Fruit fly (Drosophila melanogaster) whole organism, prepupa: ENCODE data around the gene CG2691.

Experiments
- Blimp-1 ChIP-seq: fragments of 200-800 bp; sonication (Bioruptor generic); optimal IDR thresholded peaks from 3 replicates; lab custom pipeline; 2017; ENCODE audit warnings: missing biosample characterization, missing genetic modification characterization, mild to moderate bottlenecking, moderate library complexity, missing genetic modification reagents
- CG10631 ChIP-seq: fragments of 200-800 bp; sonication (Bioruptor generic); optimal IDR thresholded peaks from 2 replicates; lab custom pipeline; 2016; ENCODE audit warnings: missing biosample characterization, missing genetic modification characterization
- CG10669 ChIP-seq: fragments of 200-800 bp; sonication (Bioruptor generic); optimal IDR thresholded peaks from 3 replicates; lab custom pipeline; 2018; ENCODE audit warnings: missing biosample characterization, mild to moderate bottlenecking, missing genetic modification characterization, moderate library complexity
- CG11294 ChIP-seq: fragments of 200-800 bp; sonication (Bioruptor generic); IDR thresholded peaks from 2 replicates; pipeline ENCODE4 v1.3.6; 2022; ENCODE audit warnings: missing biosample characterization, missing genetic modification characterization
- CG11902 ChIP-seq: fragments of 200-800 bp; sonication (Bioruptor generic); optimal IDR thresholded peaks from 3 replicates; lab custom pipeline; 2016; ENCODE audit warnings: missing biosample characterization, missing genetic modification characterization
- CG15336 ChIP-seq: fragments of 200-800 bp; sonication (Bioruptor generic); IDR thresholded peaks from 2 replicates; pipeline ENCODE4 v1.3.6; 2022; ENCODE audit warnings: missing biosample characterization, missing genetic modification characterization
- CG1621 ChIP-seq: fragments of 200-800 bp; sonication (Bioruptor generic); optimal IDR thresholded peaks from 3 replicates; lab custom pipeline; 2018; ENCODE audit warnings: missing biosample characterization, mild to moderate bottlenecking, missing genetic modification characterization
- CG3032 ChIP-seq: fragments of 200-800 bp; optimal IDR thresholded peaks from 2 replicates; lab custom pipeline; 2019; ENCODE audit warnings: missing biosample characterization, mild to moderate bottlenecking, missing genetic modification characterization, moderate library complexity
- CG31627 ChIP-seq: fragments of 200-800 bp; sonication (Bioruptor generic); optimal IDR thresholded peaks from 3 replicates; lab custom pipeline; 2016; ENCODE audit warnings: missing biosample characterization, missing genetic modification characterization
- CG32006 ChIP-seq: fragments of 200-800 bp; sonication (Bioruptor generic); optimal IDR thresholded peaks from 3 replicates; lab custom pipeline; 2017; ENCODE audit warnings: missing biosample characterization, mild to moderate bottlenecking, missing genetic modification characterization
- CG6276 ChIP-seq: fragments of 200-800 bp; sonication (Bioruptor generic); optimal IDR thresholded peaks from 2 replicates; lab custom pipeline; 2017; ENCODE audit warnings: missing biosample characterization, mild to moderate bottlenecking, missing genetic modification characterization
- CG6792 ChIP-seq: fragments of 200-800 bp; sonication (Bioruptor generic); optimal IDR thresholded peaks from 3 replicates; lab custom pipeline; 2016; ENCODE audit warnings: missing biosample characterization, missing genetic modification characterization
- CG6808 ChIP-seq: fragments of 200-800 bp; sonication (Bioruptor generic); optimal IDR thresholded peaks from 3 replicates; lab custom pipeline; 2017; ENCODE audit warnings: missing biosample characterization, missing genetic modification characterization, mild to moderate bottlenecking, moderate library complexity, missing genetic modification reagents
- CG6854 ChIP-seq: fragments of 200-800 bp; sonication (Bioruptor generic); optimal IDR thresholded peaks from 2 replicates; lab custom pipeline; 2017; ENCODE audit warnings: missing biosample characterization, mild to moderate bottlenecking, missing genetic modification characterization
- CG7368 ChIP-seq: fragments of 200-800 bp; sonication (Bioruptor generic); optimal IDR thresholded peaks from 3 replicates; lab custom pipeline; 2016; ENCODE audit warnings: missing biosample characterization, missing genetic modification characterization
- CG9139 ChIP-seq: fragments of 200-800 bp; sonication (Bioruptor generic); optimal IDR thresholded peaks from 3 replicates; lab custom pipeline; 2017; ENCODE audit warnings: missing biosample characterization, mild to moderate bottlenecking, missing genetic modification characterization
- Eip75B ChIP-seq: fragments of 200-800 bp; sonication (Bioruptor generic); optimal IDR thresholded peaks from 3 replicates; lab custom pipeline; 2016; ENCODE audit warnings: missing biosample characterization, missing genetic modification characterization
- Eip78C ChIP-seq: fragments of 200-800 bp; sonication (Bioruptor generic); peaks from one replicate; lab custom pipeline; 2016; ENCODE audit warnings: missing biosample characterization, missing genetic modification characterization
- Ets21C ChIP-seq: fragments of 200-800 bp; sonication (Bioruptor generic); optimal IDR thresholded peaks from 3 replicates; lab custom pipeline; 2016; ENCODE audit warnings: missing biosample characterization, missing genetic modification characterization
- Hr4 ChIP-seq: fragments of 200-800 bp; sonication (Bioruptor generic); optimal IDR thresholded peaks from 3 replicates; lab custom pipeline; 2016; ENCODE audit warnings: missing biosample characterization, missing genetic modification characterization
- Lpt ChIP-seq: fragments of 200-800 bp; sonication (Bioruptor generic); optimal IDR thresholded peaks from 3 replicates; lab custom pipeline; 2016; ENCODE audit warnings: missing biosample characterization, missing genetic modification characterization
- Met ChIP-seq: fragments of 200-800 bp; sonication (Bioruptor generic); optimal IDR thresholded peaks from 3 replicates; lab custom pipeline; 2016; ENCODE audit warnings: missing biosample characterization, missing genetic modification characterization
- Smox ChIP-seq: fragments of 200-800 bp; sonication (Bioruptor generic); optimal IDR thresholded peaks from 3 replicates; lab custom pipeline; 2016; ENCODE audit warnings: missing biosample characterization, missing genetic modification characterization
- Sox102F ChIP-seq: fragments of 200-800 bp; sonication (Bioruptor generic); optimal IDR thresholded peaks from 2 replicates; lab custom pipeline; 2016; ENCODE audit warnings: missing biosample characterization, mild to moderate bottlenecking, missing genetic modification characterization
- Sox14 ChIP-seq: fragments of 200-800 bp; sonication (Bioruptor generic); optimal IDR thresholded peaks from 3 replicates; lab custom pipeline; 2016; ENCODE audit warnings: missing biosample characterization, missing genetic modification characterization
- Sox15 ChIP-seq: fragments of 200-800 bp; sonication (Bioruptor generic); optimal IDR thresholded peaks from 3 replicates; lab custom pipeline; 2016; ENCODE audit warnings: missing biosample characterization, missing genetic modification characterization
- acj6 ChIP-seq: fragments of 200-800 bp; sonication (Bioruptor generic); optimal IDR thresholded peaks from 3 replicates; lab custom pipeline; 2016; ENCODE audit warnings: missing biosample characterization, missing genetic modification characterization
- cyc ChIP-seq: fragments of 200-800 bp; sonication (Bioruptor generic); optimal IDR thresholded peaks from 3 replicates; lab custom pipeline; 2016; ENCODE audit warnings: missing biosample characterization, missing genetic modification characterization
- dsx ChIP-seq: fragments of 200-800 bp; optimal IDR thresholded peaks from 3 replicates; lab custom pipeline; 2019; ENCODE audit warnings: missing biosample characterization, mild to moderate bottlenecking, missing genetic modification characterization, moderate library complexity; ENCODE audit not compliant: poor library complexity, severe bottlenecking
- eg ChIP-seq: fragments of 200-800 bp; sonication (Bioruptor generic); IDR thresholded peaks from 3 replicates; pipeline ENCODE4 v1.3.6; 2022; ENCODE audit warnings: missing biosample characterization, missing genetic modification characterization
- esn ChIP-seq: fragments of 200-800 bp; sonication (Bioruptor generic); optimal IDR thresholded peaks from 2 replicates; lab custom pipeline; 2016; ENCODE audit warnings: missing biosample characterization, mild to moderate bottlenecking, missing genetic modification characterization, moderate library complexity
- fd59A ChIP-seq: fragments of 200-800 bp; sonication (Bioruptor generic); optimal IDR thresholded peaks from 2 replicates; lab custom pipeline; 2017; ENCODE audit warnings: missing biosample characterization, mild to moderate bottlenecking, missing genetic modification characterization, missing genetic modification reagents
- fd85E ChIP-seq: fragments of 200-800 bp; sonication (Bioruptor generic); optimal IDR thresholded peaks from 3 replicates; lab custom pipeline; 2016; ENCODE audit warnings: missing biosample characterization, missing genetic modification characterization
- fkh ChIP-seq: fragments of 200-800 bp; sonication (Bioruptor generic); optimal IDR thresholded peaks from 3 replicates; lab custom pipeline; 2017; ENCODE audit warnings: missing biosample characterization, mild to moderate bottlenecking, missing genetic modification characterization, moderate library complexity
- lz ChIP-seq: fragments of 200-800 bp; sonication (Bioruptor generic); optimal IDR thresholded peaks from 3 replicates; lab custom pipeline; 2016; ENCODE audit warnings: missing biosample characterization, missing genetic modification characterization
- net ChIP-seq: fragments of 200-800 bp; sonication (Bioruptor generic); optimal IDR thresholded peaks from 3 replicates; lab custom pipeline; 2016; ENCODE audit warnings: missing biosample characterization, missing genetic modification characterization
- pdm3 ChIP-seq: fragments of 200-800 bp; sonication (Bioruptor generic); optimal IDR thresholded peaks from 3 replicates; lab custom pipeline; 2016; ENCODE audit warnings: missing biosample characterization, missing genetic modification characterization
- salr ChIP-seq, 2 experiments: fragments of 200-800 bp; sonication (Bioruptor generic); optimal IDR thresholded peaks; 3 replicates each; lab custom pipeline; 2016 to 2018; ENCODE audit warnings: missing biosample characterization in 2 of 2, missing genetic modification characterization in 2 of 2, mild to moderate bottlenecking in 1 of 2
- spab ChIP-seq: fragments of 200-800 bp; sonication (Bioruptor generic); optimal IDR thresholded peaks from 2 replicates; lab custom pipeline; 2017; ENCODE audit warnings: missing biosample characterization, mild to moderate bottlenecking, missing genetic modification characterization, missing genetic modification reagents
- ss ChIP-seq, 2 experiments: fragments of 200-800 bp; sonication (Bioruptor generic); optimal IDR thresholded peaks; 2 replicates in 1 of 2; 3 replicates in 1 of 2; lab custom pipeline; 2017 to 2018; ENCODE audit warnings: mild to moderate bottlenecking in 2 of 2, missing biosample characterization in 2 of 2, missing genetic modification characterization in 2 of 2, moderate library complexity in 1 of 2
- svp ChIP-seq: fragments of 200-800 bp; sonication (Bioruptor generic); peaks from one replicate; lab custom pipeline; 2016; ENCODE audit warnings: missing biosample characterization, missing genetic modification characterization
- topi ChIP-seq: fragments of 200-800 bp; sonication (Bioruptor generic); optimal IDR thresholded peaks from 3 replicates; lab custom pipeline; 2016; ENCODE audit warnings: missing biosample characterization, missing genetic modification characterization
- vri ChIP-seq: fragments of 200-800 bp; sonication (Bioruptor generic); optimal IDR thresholded peaks from 3 replicates; lab custom pipeline; 2016; ENCODE audit warnings: missing biosample characterization, mild to moderate bottlenecking, missing genetic modification characterization

CG2691 gene

DNA sequence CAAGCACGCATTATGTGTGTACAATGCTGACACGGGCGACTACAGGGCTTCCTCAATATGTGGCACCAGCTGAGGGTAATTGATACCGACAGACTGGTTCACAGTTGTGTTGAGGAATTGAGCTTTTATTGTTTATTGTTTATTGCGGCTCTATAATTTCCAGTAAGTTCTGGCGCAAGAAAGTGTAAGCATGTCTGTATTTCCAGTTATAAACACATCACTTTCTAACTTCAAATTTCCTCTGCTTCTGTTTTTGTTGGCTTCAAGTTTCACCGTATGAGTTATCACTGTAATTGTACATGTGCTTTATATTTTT is 2.3 kb upstream of the CG2691 start (continued):
- peak; percentile 45 for TF ChIP-seq net (GFP tag; lab: Kevin White, UChicago)
- peak; percentile 35 for TF ChIP-seq lz (GFP tag; lab: Kevin White, UChicago)
- peak; percentile 11 to 41 for TF ChIP-seq ss (GFP tag; optimal IDR thresholded peaks at IDR 0.05; lab: Kevin White, UChicago)
- peak; percentile 43 for TF ChIP-seq Sox14 (GFP tag; lab: Kevin White, UChicago)
- peak; percentile 20 for TF ChIP-seq CG10631 (GFP tag; lab: Kevin White, UChicago)
- no peak for TF ChIP-seq Met (GFP tag; lab: Kevin White, UChicago)
- TF ChIP-seq cyc (GFP tag; lab: Kevin White, UChicago) = peak; percentile 48
- peak; percentile 14 for TF ChIP-seq Eip75B (GFP tag; lab: Kevin White, UChicago)
- TF ChIP-seq fd59A = peak; percentile 11
- peak; percentile 15 for TF ChIP-seq CG10669
- TF ChIP-seq Sox15 (GFP tag; lab: Kevin White, UChicago) = no peak
- no peak for TF ChIP-seq CG9139 (GFP tag; lab: Kevin White, UChicago)
- peak; percentile 25 for TF ChIP-seq CG6792 (GFP tag; lab: Kevin White, UChicago)
- peak; percentile 34 for TF ChIP-seq CG6808 (GFP tag; lab: Kevin White, UChicago)

DNA sequence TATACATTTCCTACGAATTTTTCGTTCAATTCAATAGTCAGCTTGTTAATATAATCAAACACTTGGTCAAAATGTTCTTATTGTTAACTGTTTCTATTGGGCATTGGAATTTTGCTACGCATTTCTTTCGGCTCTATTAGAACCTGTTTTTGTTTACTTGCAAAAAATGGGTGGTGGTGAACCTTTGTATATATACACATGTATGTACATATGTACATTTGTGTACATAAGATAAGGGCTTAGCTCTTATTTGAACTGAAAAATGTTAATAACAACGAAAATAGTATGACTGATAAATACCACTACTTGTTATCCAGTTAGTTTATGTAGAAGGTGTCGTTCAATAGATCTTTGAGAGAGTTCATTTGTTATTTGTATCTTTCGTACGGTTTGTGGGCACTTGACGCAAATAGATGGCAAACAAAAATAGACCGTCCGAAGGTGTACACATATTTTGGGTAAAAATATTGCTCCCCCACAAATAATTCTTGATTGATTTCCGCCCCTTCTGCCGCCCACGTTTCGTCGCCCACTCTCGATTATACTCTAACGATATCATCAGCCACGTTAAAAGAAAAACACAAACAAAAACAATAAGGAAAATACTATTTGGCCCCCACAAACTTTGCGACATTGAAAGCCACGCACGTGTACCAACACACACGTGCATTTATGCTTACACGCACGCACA is 1.8 kb upstream of the CG2691 start:
- TF ChIP-seq Ets21C (GFP tag; lab: Kevin White, UChicago) (no peak), cyc (GFP tag; lab: Kevin White, UChicago) (no peak), fkh (GFP tag; lab: Kevin White, UChicago) (peak; percentile 58), Met (GFP tag; lab: Kevin White, UChicago) (no peak), spab (GFP tag; lab: Kevin White, UChicago) (no peak), CG11902 (GFP tag; lab: Kevin White, UChicago) (no peak), acj6 (GFP tag; lab: Kevin White, UChicago) (no peak), CG11294 (GFP tag; lab: Robert Waterston, UW) (no peak)
- TF ChIP-seq, all 60 proteins: peak for 1

DNA sequence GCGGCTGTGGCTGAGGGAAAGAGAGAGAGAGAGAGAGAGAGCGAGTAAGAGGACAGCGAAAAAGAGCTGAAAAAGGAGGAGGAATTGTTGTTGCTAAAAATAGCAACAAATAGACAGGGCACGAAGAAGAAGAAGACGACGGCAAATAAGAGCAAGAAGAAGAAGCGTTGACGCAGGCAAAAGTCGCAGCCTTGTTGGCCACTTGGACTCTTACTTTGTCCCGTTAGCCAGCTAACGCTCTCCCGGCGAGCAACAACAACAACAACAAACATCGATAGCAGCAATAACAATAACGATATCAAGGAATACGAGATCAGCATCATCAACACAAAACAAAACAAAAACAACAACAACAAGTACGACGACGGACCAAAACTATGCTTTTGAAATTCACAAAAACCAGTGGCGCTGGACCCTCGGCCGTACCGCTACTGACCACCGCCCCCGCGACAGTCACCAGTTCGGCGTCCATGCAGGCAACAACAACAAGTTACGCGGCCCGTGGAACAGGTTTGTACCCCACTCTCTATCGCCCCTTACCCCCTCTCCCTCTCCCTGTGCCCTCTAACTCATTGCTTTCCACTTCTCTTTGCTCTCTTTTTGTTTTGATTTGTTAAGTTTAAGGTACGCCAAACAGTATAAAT is 994 bp upstream of the CG2691 start:
- no peak for TF ChIP-seq CG1621 (tag; lab: Kevin White, UChicago)
- no peak for TF ChIP-seq fd59A
- TF ChIP-seq Eip75B (GFP tag; lab: Kevin White, UChicago) = no peak
- peak in 1 of 2 experiments; percentile 24 for TF ChIP-seq ss (GFP tag; optimal IDR thresholded peaks at IDR 0.05; lab: Kevin White, UChicago)
- no peak for TF ChIP-seq CG6276 (GFP tag; lab: Kevin White, UChicago)
- TF ChIP-seq fkh (GFP tag; lab: Kevin White, UChicago) = no peak
- TF ChIP-seq CG11294 (GFP tag; lab: Robert Waterston, UW) = no peak
- no peak for TF ChIP-seq topi (GFP tag; lab: Kevin White, UChicago)
- no peak for TF ChIP-seq Hr4
- TF ChIP-seq Sox14 (GFP tag; lab: Kevin White, UChicago) = no peak
- peak; percentile 28; the same call in 1 of the 2 replicates for TF ChIP-seq CG15336 (GFP tag; lab: Robert Waterston, UW)
- TF ChIP-seq CG10631 (GFP tag; lab: Kevin White, UChicago) = no peak
- TF ChIP-seq CG32006 (GFP tag; lab: Kevin White, UChicago) = no peak
- TF ChIP-seq Eip78C = peak; percentile 37
- no peak for TF ChIP-seq esn (GFP tag; lab: Kevin White, UChicago)
- TF ChIP-seq Blimp-1 (GFP tag; lab: Kevin White, UChicago) = no peak
- TF ChIP-seq salr (GFP tag; optimal IDR thresholded peaks at IDR 0.05; lab: Kevin White, UChicago) = no peak
- TF ChIP-seq acj6 (GFP tag; lab: Kevin White, UChicago) = no peak
- no peak for TF ChIP-seq Sox15 (GFP tag; lab: Kevin White, UChicago)
- TF ChIP-seq CG7368 (GFP tag; lab: Kevin White, UChicago) = no peak
- TF ChIP-seq dsx (GFP tag; lab: Kevin White, UChicago) = peak; percentile 53
- TF ChIP-seq cyc (GFP tag; lab: Kevin White, UChicago) = no peak
- no peak for TF ChIP-seq CG6854
- no peak for TF ChIP-seq Lpt
- no peak for TF ChIP-seq CG11902 (GFP tag; lab: Kevin White, UChicago)
- no peak for TF ChIP-seq pdm3 (GFP tag; lab: Kevin White, UChicago)
- no peak for TF ChIP-seq CG31627 (GFP tag; lab: Kevin White, UChicago)
- no peak for TF ChIP-seq fd85E (GFP tag; lab: Kevin White, UChicago)
- TF ChIP-seq CG9139 (GFP tag; lab: Kevin White, UChicago) = no peak
- TF ChIP-seq svp (GFP tag; lab: Kevin White, UChicago) = no peak
- peak; percentile 20 for TF ChIP-seq spab (GFP tag; lab: Kevin White, UChicago)
- TF ChIP-seq Sox102F = no peak
- no peak for TF ChIP-seq Smox (GFP tag; lab: Kevin White, UChicago)
- no peak for TF ChIP-seq CG3032 (tag; lab: Kevin White, UChicago)
- TF ChIP-seq vri (GFP tag; lab: Kevin White, UChicago) = no peak
- no peak for TF ChIP-seq Ets21C (GFP tag; lab: Kevin White, UChicago)
- TF ChIP-seq eg (GFP tag; lab: Robert Waterston, UW) = peak; percentile 46; the same call in 1 of the 3 replicates
